Worm (Caenorhabditis elegans) whole organism, L3 larva: ENCODE measurements around the gene vit-3.

Source experiments
- R02D3.7 ChIP-seq: fragments of 150-350 bp; optimal IDR thresholded peaks from 2 replicates; lab custom pipeline; 2014; ENCODE audit warnings: missing biosample characterization, missing genetic modification characterization
- ZK546.5 ChIP-seq: sonication (generic microtip); optimal IDR thresholded peaks from 2 replicates; lab custom pipeline; 2017; ENCODE audit warnings: missing biosample characterization, missing genetic modification characterization
- aly-2 ChIP-seq: fragments of 150-350 bp; optimal IDR thresholded peaks from 2 replicates; lab custom pipeline; 2014; ENCODE audit warnings: missing biosample characterization, missing genetic modification characterization
- ceh-16 ChIP-seq: sonication (generic microtip); optimal IDR thresholded peaks from 2 replicates; lab custom pipeline; 2017; ENCODE audit warnings: missing biosample characterization, missing genetic modification characterization
- ceh-28 ChIP-seq: fragments of 150-350 bp; optimal IDR thresholded peaks from 2 replicates; lab custom pipeline; 2014; ENCODE audit warnings: missing biosample characterization, missing genetic modification reagents, missing genetic modification characterization
- ceh-82 ChIP-seq: fragments of 150-350 bp; optimal IDR thresholded peaks from 2 replicates; lab custom pipeline; 2014; ENCODE audit warnings: missing biosample characterization, missing genetic modification characterization
- ceh-9 ChIP-seq: sonication (generic microtip); optimal IDR thresholded peaks from 2 replicates; lab custom pipeline; 2018; ENCODE audit warnings: missing biosample characterization, missing genetic modification characterization
- daf-12 ChIP-seq: fragments of 150-350 bp; optimal IDR thresholded peaks from 2 replicates; lab custom pipeline; 2014; ENCODE audit warnings: missing biosample characterization, missing genetic modification reagents, missing genetic modification characterization
- egl-5 ChIP-seq: fragments of 150-350 bp; optimal IDR thresholded peaks from 2 replicates; lab custom pipeline; 2017; ENCODE audit warnings: missing biosample characterization, missing genetic modification reagents, missing genetic modification characterization, inconsistent platforms
- elt-1 ChIP-seq: fragments of 150-350 bp; optimal IDR thresholded peaks from 2 replicates; lab custom pipeline; 2014; ENCODE audit warnings: missing biosample characterization, missing genetic modification characterization
- elt-2 ChIP-seq: sonication (generic microtip); optimal IDR thresholded peaks from 2 replicates; lab custom pipeline; 2016; ENCODE audit warnings: missing genetic modification reagents, mild to moderate bottlenecking, missing genetic modification characterization, missing compliant biosample characterization
- eor-1 ChIP-seq, 2 experiments: fragments of 150-350 bp; optimal IDR thresholded peaks; 2 replicates each; lab custom pipeline; 2014 to 2018; ENCODE audit warnings: missing biosample characterization in 2 of 2, missing genetic modification characterization in 2 of 2
- fkh-10 ChIP-seq: sonication (generic microtip); optimal IDR thresholded peaks from 2 replicates; lab custom pipeline; 2017; ENCODE audit warnings: missing biosample characterization, missing genetic modification reagents, missing genetic modification characterization
- fkh-2 ChIP-seq: fragments of 150-350 bp; optimal IDR thresholded peaks from 2 replicates; lab custom pipeline; 2014; ENCODE audit warnings: missing biosample characterization, missing genetic modification reagents, missing genetic modification characterization
- hmg-11 ChIP-seq: sonication (generic microtip); optimal IDR thresholded peaks from 2 replicates; lab custom pipeline; 2016; ENCODE audit warnings: missing genetic modification characterization, missing compliant biosample characterization
- jun-1 ChIP-seq: fragments of 150-350 bp; optimal IDR thresholded peaks from 2 replicates; lab custom pipeline; 2014; ENCODE audit warnings: missing biosample characterization, missing genetic modification reagents, missing genetic modification characterization
- lin-39 ChIP-seq: fragments of 150-350 bp; optimal IDR thresholded peaks from 2 replicates; lab custom pipeline; 2018; ENCODE audit warnings: missing biosample characterization, missing genetic modification reagents, missing genetic modification characterization
- mdl-1 ChIP-seq: fragments of 150-350 bp; optimal IDR thresholded peaks from 2 replicates; lab custom pipeline; 2014; ENCODE audit warnings: missing biosample characterization, missing genetic modification characterization
- nfya-1 ChIP-seq: sonication (generic microtip); optimal IDR thresholded peaks from 2 replicates; lab custom pipeline; 2017; ENCODE audit warnings: missing genetic modification characterization, mild to moderate bottlenecking, missing compliant biosample characterization, antibody characterized with exemption, moderate library complexity; ENCODE audit not compliant: insufficient read depth
- nhr-23 ChIP-seq: fragments of 150-350 bp; optimal IDR thresholded peaks from 2 replicates; lab custom pipeline; 2014; ENCODE audit warnings: missing biosample characterization, missing genetic modification reagents, missing genetic modification characterization
- nhr-25 ChIP-seq: sonication (generic microtip); optimal IDR thresholded peaks from 2 replicates; lab custom pipeline; 2017; ENCODE audit warnings: missing biosample characterization, missing genetic modification characterization
- nhr-28 ChIP-seq: fragments of 150-350 bp; optimal IDR thresholded peaks from 2 replicates; lab custom pipeline; 2014; ENCODE audit warnings: missing biosample characterization, missing genetic modification characterization
- nhr-77 ChIP-seq: fragments of 150-350 bp; optimal IDR thresholded peaks from 2 replicates; lab custom pipeline; 2014; ENCODE audit warnings: missing biosample characterization, missing genetic modification characterization
- pha-4 ChIP-seq: fragments of 150-350 bp; optimal IDR thresholded peaks from 2 replicates; lab custom pipeline; 2014; ENCODE audit warnings: missing biosample characterization, missing genetic modification reagents, missing genetic modification characterization
- pqm-1 ChIP-seq: fragments of 150-350 bp; optimal IDR thresholded peaks from 2 replicates; lab custom pipeline; 2017; ENCODE audit warnings: missing biosample characterization, missing genetic modification characterization, inconsistent platforms
- snpc-4 ChIP-seq: fragments of 150-350 bp; optimal IDR thresholded peaks from 2 replicates; lab custom pipeline; 2014; ENCODE audit warnings: missing biosample characterization, missing genetic modification characterization
- unc-39 ChIP-seq: sonication (generic microtip); optimal IDR thresholded peaks from 4 replicates; lab custom pipeline; 2017; ENCODE audit warnings: missing biosample characterization, missing genetic modification characterization
- unc-62 ChIP-seq: fragments of 150-350 bp; sonication (generic microtip); optimal IDR thresholded peaks from 4 replicates; lab custom pipeline; 2014; ENCODE audit warnings: missing biosample characterization, missing genetic modification reagents, missing genetic modification characterization
- zag-1 ChIP-seq: fragments of 150-350 bp; optimal IDR thresholded peaks from 2 replicates; lab custom pipeline; 2014; ENCODE audit warnings: missing biosample characterization, missing genetic modification characterization

vit-3 gene

DNA sequence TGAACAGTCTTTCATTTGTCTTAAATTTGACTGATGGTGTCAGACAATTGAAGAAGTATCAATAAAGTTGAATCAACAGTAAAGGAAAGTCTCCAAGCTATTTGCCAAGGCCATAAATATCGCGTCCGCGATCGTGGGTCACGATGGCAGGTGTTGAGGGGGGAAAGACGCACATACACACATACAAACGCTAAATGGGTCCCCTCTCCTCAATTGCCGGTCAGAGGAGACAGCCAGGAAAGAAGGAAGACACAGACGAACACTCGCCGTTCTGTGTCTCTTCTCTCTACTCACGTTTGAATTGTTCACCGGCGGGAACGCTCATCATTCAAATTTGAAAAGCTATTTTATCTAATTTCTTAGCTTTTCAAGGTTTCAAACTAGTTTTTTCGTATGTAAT lies 31.5 kb downstream of the vit-3 start (continued):
- TF ChIP-seq mdl-1 (tag; lab: Kevin White, UChicago) = no peak
- TF ChIP-seq zag-1 (tag; lab: Kevin White, UChicago) = no peak
- TF ChIP-seq unc-39 (tag; lab: Kevin White, UChicago) = no peak
- TF ChIP-seq nhr-77 (tag; lab: Kevin White, UChicago) = no peak
- peak; percentile 55 for TF ChIP-seq nfya-1 (tag; lab: Kevin White, UChicago)
- peak; percentile 72 for TF ChIP-seq nhr-25 (tag; lab: Kevin White, UChicago)

ce11 chrX:3538067-3538466 lies 34.3 kb downstream of the vit-3 start:
- no peak for TF ChIP-seq ceh-16 (tag; lab: Kevin White, UChicago)
- no peak for TF ChIP-seq unc-62

DNA sequence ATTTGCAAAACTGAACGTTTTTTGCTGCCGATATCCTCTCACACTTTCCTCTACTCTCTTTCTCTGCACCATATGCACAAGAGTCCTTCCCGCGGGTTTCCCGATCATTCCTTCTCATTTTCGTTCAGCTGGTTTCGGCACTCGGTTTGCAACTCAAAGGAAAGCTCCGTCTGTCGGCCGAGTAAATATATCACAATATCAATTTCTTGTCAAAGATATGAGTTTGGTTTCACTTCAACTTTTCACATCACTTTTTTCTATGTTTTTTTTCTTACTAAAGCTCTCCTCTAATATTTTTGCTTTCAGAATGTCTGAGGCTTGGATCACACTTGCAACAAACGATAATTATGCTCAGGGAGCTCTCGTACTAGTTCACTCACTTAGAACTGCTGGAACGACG lies 35.0 kb downstream of the vit-3 start, which contains the start of gene gyg-1:
gyg-1 (plus strand) TSS at position 301 of the 400 bp plus-strand sequence.
- no peak for TF ChIP-seq egl-5 (tag; lab: Kevin White, UChicago)
- TF ChIP-seq pha-4 (tag; lab: Kevin White, UChicago) = peak; percentile 12

DNA sequence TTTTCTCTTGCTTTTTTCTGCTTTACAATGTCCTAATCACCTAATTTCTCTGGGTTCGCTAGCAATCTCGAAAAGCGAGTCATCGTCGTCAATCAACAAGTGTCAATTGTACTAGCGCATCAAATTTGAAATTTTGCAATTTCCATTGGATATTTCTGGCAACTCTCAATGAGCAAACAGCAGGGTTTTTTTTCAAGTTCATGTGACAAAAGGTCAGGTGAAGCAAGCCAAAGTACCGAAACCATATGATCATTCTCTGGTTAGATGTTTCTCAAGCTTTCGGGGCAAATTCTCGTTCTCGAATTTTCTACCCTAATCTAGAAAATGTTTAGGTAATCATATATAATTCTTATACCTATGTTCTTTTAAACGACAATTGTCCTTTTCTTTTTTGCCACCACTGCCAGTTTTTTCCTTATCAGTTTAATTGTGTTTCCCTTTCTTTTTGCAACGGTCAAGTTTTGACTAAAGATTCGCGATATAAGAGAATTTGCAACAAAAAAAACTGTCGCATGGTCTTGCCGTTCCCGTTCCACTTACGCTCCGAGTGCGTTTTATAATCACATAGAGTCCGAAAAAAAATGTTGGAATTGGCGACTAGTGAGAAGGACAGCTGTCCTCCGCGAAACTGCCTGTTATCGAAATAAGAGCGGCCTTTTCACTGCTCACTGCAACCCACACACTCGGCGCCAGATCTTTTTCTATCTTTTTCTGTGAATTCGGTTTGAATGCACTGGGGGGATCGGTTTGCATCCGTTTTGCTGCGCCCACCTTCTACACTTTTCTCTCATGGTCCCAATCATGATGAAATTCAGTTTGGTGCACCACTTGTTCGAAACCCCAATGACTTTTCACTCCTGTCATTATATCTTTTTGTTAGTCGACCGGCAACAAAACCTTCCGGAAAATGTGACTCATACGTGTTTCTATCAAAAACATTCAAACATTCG lies 35.8 kb downstream of the vit-3 start:
- TF ChIP-seq fkh-10 (GFP tag; lab: Kevin White, UChicago) = no peak
- TF ChIP-seq ceh-9 (tag; lab: Kevin White, UChicago) = no peak
- TF ChIP-seq hmg-11 (tag; lab: Kevin White, UChicago) = no peak
- TF ChIP-seq elt-1 = no peak
- TF ChIP-seq elt-2 (tag; lab: Kevin White, UChicago) = no peak
- TF ChIP-seq ceh-16 (tag; lab: Kevin White, UChicago) = no peak
- TF ChIP-seq, all 47 proteins: peak for 0

DNA sequence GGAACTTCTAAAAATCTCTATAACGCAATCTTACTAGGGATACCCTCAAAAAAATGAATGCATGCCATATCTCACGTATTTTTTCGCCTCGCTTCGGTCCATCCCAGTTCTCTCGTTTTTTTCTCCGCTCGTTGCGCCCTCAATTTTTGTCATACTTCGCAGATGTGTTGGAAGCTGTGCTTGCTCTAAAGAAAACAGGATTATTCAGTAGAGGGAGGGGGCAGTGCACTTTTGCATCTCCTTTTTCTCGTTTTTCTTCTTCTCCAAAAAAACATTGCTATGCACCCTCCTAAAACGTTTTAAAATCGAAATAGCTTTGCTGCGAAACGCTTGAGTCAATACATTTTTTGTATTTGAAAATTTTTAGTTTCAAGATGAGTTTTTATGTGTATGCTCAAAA lies 36.8 kb downstream of the vit-3 start:
- peak; percentile 30 for TF ChIP-seq hmg-11 (tag; lab: Kevin White, UChicago)
- TF ChIP-seq ceh-28 (tag; lab: Kevin White, UChicago) = no peak
- TF ChIP-seq ZK546.5 = no peak
- peak; percentile 19 for TF ChIP-seq lin-39 (tag; lab: Kevin White, UChicago)
- no peak for TF ChIP-seq snpc-4 (tag; lab: Kevin White, UChicago)
- peak; percentile 25 for TF ChIP-seq nfya-1 (tag; lab: Kevin White, UChicago)
- no peak for TF ChIP-seq aly-2 (tag; lab: Kevin White, UChicago)
- TF ChIP-seq, all 47 proteins: peak for 3

DNA sequence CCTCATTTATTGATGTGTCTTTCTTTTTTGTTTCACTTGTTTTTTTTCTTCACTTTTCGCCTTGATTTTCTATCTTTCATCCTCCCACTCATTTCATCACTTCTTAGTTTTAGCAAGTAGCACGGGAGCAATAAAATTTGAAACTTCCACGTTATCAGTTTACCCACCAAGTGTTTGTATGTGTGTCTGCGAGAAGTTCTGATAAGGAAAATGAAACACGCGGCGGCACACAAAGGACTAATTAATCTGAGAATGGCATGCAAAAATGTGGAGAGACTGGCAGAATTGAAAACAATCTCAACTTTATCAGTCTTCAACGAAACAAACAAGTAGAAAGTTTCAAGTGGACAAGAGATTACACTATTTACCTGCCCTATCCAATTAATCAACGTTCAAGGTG lies 38.1 kb downstream of the vit-3 start:
- TF ChIP-seq ceh-82 (tag; lab: Kevin White, UChicago) = no peak
- TF ChIP-seq jun-1 (tag; lab: Kevin White, UChicago) = peak; percentile 36
- TF ChIP-seq nhr-23 (tag; lab: Kevin White, UChicago) = no peak
- peak; percentile 44 for TF ChIP-seq pha-4 (tag; lab: Kevin White, UChicago)
- no peak for TF ChIP-seq eor-1 (tag; optimal IDR thresholded peaks at IDR 0.05; lab: Kevin White, UChicago)
- TF ChIP-seq nhr-28 (tag; lab: Kevin White, UChicago) = no peak
- no peak for TF ChIP-seq fkh-2 (tag; lab: Kevin White, UChicago)
- TF ChIP-seq nfya-1 (tag; lab: Kevin White, UChicago) = no peak
- TF ChIP-seq elt-2 (tag; lab: Kevin White, UChicago) = peak; percentile 96
- no peak for TF ChIP-seq R02D3.7 (tag; lab: Kevin White, UChicago)
- TF ChIP-seq egl-5 (tag; lab: Kevin White, UChicago) = no peak
- no peak for TF ChIP-seq unc-62
- peak; percentile 89 for TF ChIP-seq pqm-1 (tag; lab: Kevin White, UChicago)
- no peak for TF ChIP-seq daf-12
